Worm (Caenorhabditis elegans) whole organism, L1 larva: ENCODE data around the gene ZK686.2.

Experiments
- C04F5.9 ChIP-seq: sonication (generic microtip); optimal IDR thresholded peaks from 2 replicates; lab custom pipeline; 2016; ENCODE audit warnings: missing genetic modification characterization, missing compliant biosample characterization
- C16A3.4 ChIP-seq: fragments of 150-350 bp; optimal IDR thresholded peaks from 2 replicates; lab custom pipeline; 2014; ENCODE audit warnings: missing biosample characterization, missing genetic modification characterization
- F16B12.6 ChIP-seq: fragments of 150-350 bp; optimal IDR thresholded peaks from 2 replicates; lab custom pipeline; 2014; ENCODE audit warnings: missing biosample characterization, missing genetic modification characterization
- Y116A8C.19 ChIP-seq: sonication (generic microtip); optimal IDR thresholded peaks from 2 replicates; lab custom pipeline; 2016; ENCODE audit warnings: missing compliant biosample characterization, missing genetic modification characterization, borderline replicate concordance
- aha-1 ChIP-seq: fragments of 150-350 bp; optimal IDR thresholded peaks from 2 replicates; lab custom pipeline; 2014; ENCODE audit warnings: missing biosample characterization, missing genetic modification characterization
- alr-1 ChIP-seq: fragments of 200-800 bp; sonication (Bioruptor generic); optimal IDR thresholded peaks from 2 replicates; lab custom pipeline; 2018; ENCODE audit warnings: borderline replicate concordance, mild to moderate bottlenecking, missing genetic modification characterization, missing compliant biosample characterization
- ama-1 ChIP-seq: fragments of 150-350 bp; optimal IDR thresholded peaks from 2 replicates; lab custom pipeline; 2014
- blmp-1 ChIP-seq: fragments of 150-350 bp; optimal IDR thresholded peaks from 2 replicates; lab custom pipeline; 2014; ENCODE audit warnings: missing biosample characterization, missing genetic modification characterization
- ceh-90 ChIP-seq: sonication (generic microtip); optimal IDR thresholded peaks from 2 replicates; lab custom pipeline; 2016; ENCODE audit warnings: missing genetic modification characterization, missing compliant biosample characterization
- ces-1 ChIP-seq: fragments of 150-350 bp; optimal IDR thresholded peaks from 2 replicates; lab custom pipeline; 2014; ENCODE audit warnings: missing biosample characterization, missing genetic modification reagents, missing genetic modification characterization
- dpl-1 ChIP-seq, 3 experiments: fragments of 150-350 bp in 2 of 3; sonication (generic microtip) in 1 of 3; optimal IDR thresholded peaks; 2 replicates each; lab custom pipeline; 2014 to 2017; ENCODE audit warnings: missing biosample characterization in 3 of 3, missing genetic modification characterization in 3 of 3, missing genetic modification reagents in 3 of 3
- efl-1 ChIP-seq, 4 experiments: fragments of 150-350 bp; optimal IDR thresholded peaks in 3 of 4; peaks in 1 of 4; 1 replicate in 1 of 4; 2 replicates in 3 of 4; lab custom pipeline; 2014; ENCODE audit warnings: missing biosample characterization in 2 of 4, missing genetic modification characterization in 2 of 4, missing genetic modification reagents in 2 of 4
- efl-3 ChIP-seq: fragments of 200-800 bp; sonication (Bioruptor generic); optimal IDR thresholded peaks from 2 replicates; lab custom pipeline; 2018; ENCODE audit warnings: mild to moderate bottlenecking, missing genetic modification characterization, missing compliant biosample characterization
- egl-13 ChIP-seq: sonication (generic microtip); optimal IDR thresholded peaks from 2 replicates; lab custom pipeline; 2016; ENCODE audit warnings: missing genotype, missing genetic modification reagents, missing genetic modification characterization, missing compliant biosample characterization
- egl-27 ChIP-seq, 2 experiments: fragments of 150-350 bp in 1 of 2; sonication (generic microtip); optimal IDR thresholded peaks; 3 replicates each; lab custom pipeline; 2017 to 2018; ENCODE audit warnings: missing biosample characterization in 2 of 2, missing genetic modification characterization in 2 of 2, missing genetic modification reagents in 2 of 2
- elt-2 ChIP-seq: sonication (generic microtip); optimal IDR thresholded peaks from 2 replicates; lab custom pipeline; 2016; ENCODE audit warnings: missing genetic modification characterization, mild to moderate bottlenecking, inconsistent platforms, missing compliant biosample characterization, missing genetic modification reagents
- elt-3 ChIP-seq, 6 experiments: fragments of 150-350 bp in 1 of 6; sonication (generic microtip); optimal IDR thresholded peaks; 2 replicates each; lab custom pipeline; 2017 to 2018; ENCODE audit warnings: missing biosample characterization in 6 of 6, missing genetic modification characterization in 6 of 6, inconsistent platforms in 1 of 6
- fkh-10 ChIP-seq: sonication (generic microtip); optimal IDR thresholded peaks from 2 replicates; lab custom pipeline; 2017; ENCODE audit warnings: missing biosample characterization, missing genetic modification reagents, missing genetic modification characterization
- fkh-8 ChIP-seq: sonication (generic microtip); optimal IDR thresholded peaks from 2 replicates; lab custom pipeline; 2016; ENCODE audit warnings: mild to moderate bottlenecking, missing genetic modification characterization, missing compliant biosample characterization
- grh-1 ChIP-seq: fragments of 200-800 bp; sonication (Bioruptor generic); IDR thresholded peaks from 2 replicates; pipeline ENCODE4 v1.3.6; 2022; ENCODE audit warnings: missing genetic modification reagents, missing genetic modification characterization, missing compliant biosample characterization
- hlh-17 ChIP-seq: fragments of 200-800 bp; sonication (Bioruptor generic); optimal IDR thresholded peaks from 2 replicates; lab custom pipeline; 2018; ENCODE audit warnings: missing genetic modification characterization, mild to moderate bottlenecking, missing compliant biosample characterization, moderate library complexity, borderline replicate concordance
- hpl-2 ChIP-seq: fragments of 150-350 bp; optimal IDR thresholded peaks from 2 replicates; lab custom pipeline; 2014; ENCODE audit warnings: missing biosample characterization, missing genetic modification reagents, missing genetic modification characterization
- lin-15B ChIP-seq: fragments of 150-350 bp; sonication (generic microtip); optimal IDR thresholded peaks from 3 replicates; lab custom pipeline; 2014; ENCODE audit warnings: missing biosample characterization, missing genetic modification characterization
- lir-3 ChIP-seq: sonication (generic microtip); optimal IDR thresholded peaks from 2 replicates; lab custom pipeline; 2016; ENCODE audit warnings: mild to moderate bottlenecking, missing genetic modification characterization, moderate library complexity, missing compliant biosample characterization; ENCODE audit not compliant: poor library complexity
- mab-9 ChIP-seq: fragments of 200-800 bp; sonication (Bioruptor generic); IDR thresholded peaks from 2 replicates; pipeline ENCODE4 v1.3.6; 2022; ENCODE audit warnings: missing genetic modification reagents, missing genetic modification characterization, missing compliant biosample characterization
- mdl-1 ChIP-seq, 2 experiments: fragments of 150-350 bp; optimal IDR thresholded peaks; 2 replicates each; lab custom pipeline; 2014 to 2017; ENCODE audit warnings: missing biosample characterization in 2 of 2, missing genetic modification characterization in 2 of 2, inconsistent platforms in 1 of 2
- mep-1 ChIP-seq: fragments of 150-350 bp; optimal IDR thresholded peaks from 2 replicates; lab custom pipeline; 2014; ENCODE audit warnings: missing biosample characterization, missing genetic modification characterization
- nhr-19 ChIP-seq: fragments of 200-800 bp; sonication (Bioruptor generic); conservative IDR thresholded peaks from 2 replicates; pipeline ENCODE4 v1.3.6; 2022; ENCODE audit warnings: missing genetic modification characterization, missing compliant biosample characterization
- nhr-20 ChIP-seq: sonication (generic microtip); optimal IDR thresholded peaks from 2 replicates; lab custom pipeline; 2016; ENCODE audit warnings: mild to moderate bottlenecking, missing genetic modification characterization, missing compliant biosample characterization
- nhr-237 ChIP-seq: fragments of 150-350 bp; optimal IDR thresholded peaks from 2 replicates; lab custom pipeline; 2014; ENCODE audit warnings: missing biosample characterization, missing genetic modification characterization
- nhr-47 ChIP-seq: sonication (generic microtip); optimal IDR thresholded peaks from 2 replicates; lab custom pipeline; 2016; ENCODE audit warnings: mild to moderate bottlenecking, missing genetic modification characterization, moderate library complexity, missing compliant biosample characterization
- nhr-71 ChIP-seq: sonication (generic microtip); optimal IDR thresholded peaks from 2 replicates; lab custom pipeline; 2016; ENCODE audit warnings: mild to moderate bottlenecking, missing genetic modification characterization, moderate library complexity, missing compliant biosample characterization
- nhr-76 ChIP-seq: sonication (generic microtip); optimal IDR thresholded peaks from 2 replicates; lab custom pipeline; 2017; ENCODE audit warnings: missing biosample characterization, missing genetic modification characterization
- nhr-77 ChIP-seq: fragments of 150-350 bp; optimal IDR thresholded peaks from 2 replicates; lab custom pipeline; 2014; ENCODE audit warnings: missing biosample characterization, missing genetic modification characterization
- pag-3 ChIP-seq: sonication (generic microtip); optimal IDR thresholded peaks from 2 replicates; lab custom pipeline; 2017; ENCODE audit warnings: missing genetic modification characterization, mild to moderate bottlenecking, missing compliant biosample characterization, antibody characterized with exemption, borderline replicate concordance; ENCODE audit not compliant: insufficient read depth
- pax-3 ChIP-seq: fragments of 200-800 bp; sonication (Bioruptor generic); optimal IDR thresholded peaks from 2 replicates; lab custom pipeline; 2018; ENCODE audit warnings: mild to moderate bottlenecking, missing genetic modification characterization, moderate library complexity, missing compliant biosample characterization
- pqm-1 ChIP-seq: sonication (generic microtip); optimal IDR thresholded peaks from 3 replicates; lab custom pipeline; 2017; ENCODE audit warnings: missing biosample characterization, missing genetic modification characterization
- skn-1 ChIP-seq: fragments of 150-350 bp; optimal IDR thresholded peaks from 2 replicates; lab custom pipeline; 2014; ENCODE audit warnings: missing biosample characterization, missing genetic modification characterization
- snpc-4 ChIP-seq: fragments of 150-350 bp; optimal IDR thresholded peaks from 2 replicates; lab custom pipeline; 2014; ENCODE audit warnings: missing biosample characterization, missing genetic modification characterization
- sup-37 ChIP-seq: fragments of 200-800 bp; sonication (Bioruptor generic); optimal IDR thresholded peaks from 2 replicates; lab custom pipeline; 2018; ENCODE audit warnings: mild to moderate bottlenecking, missing genetic modification characterization, missing compliant biosample characterization
- tlp-1 ChIP-seq: fragments of 150-350 bp; optimal IDR thresholded peaks from 2 replicates; lab custom pipeline; 2014; ENCODE audit warnings: missing biosample characterization, missing genetic modification characterization
- unc-30 ChIP-seq: sonication (generic microtip); optimal IDR thresholded peaks from 2 replicates; lab custom pipeline; 2017; ENCODE audit warnings: missing biosample characterization, missing genetic modification characterization
- unc-62 ChIP-seq: fragments of 150-350 bp; optimal IDR thresholded peaks from 2 replicates; lab custom pipeline; 2014; ENCODE audit warnings: missing biosample characterization, missing genetic modification reagents, missing genetic modification characterization
- unc-98 ChIP-seq: fragments of 200-800 bp; sonication (Bioruptor generic); IDR thresholded peaks from 2 replicates; pipeline ENCODE4 v1.3.6; 2022; ENCODE audit warnings: missing genetic modification characterization, missing compliant biosample characterization
- vab-15 ChIP-seq: sonication (generic microtip); optimal IDR thresholded peaks from 2 replicates; lab custom pipeline; 2017; ENCODE audit warnings: missing genotype, mild to moderate bottlenecking, missing genetic modification characterization, missing compliant biosample characterization
- xbp-1 ChIP-seq: sonication (generic microtip); optimal IDR thresholded peaks from 2 replicates; lab custom pipeline; 2016; ENCODE audit warnings: missing genetic modification characterization, missing compliant biosample characterization
- zag-1 ChIP-seq: fragments of 150-350 bp; optimal IDR thresholded peaks from 2 replicates; lab custom pipeline; 2014; ENCODE audit warnings: missing biosample characterization, missing genetic modification characterization

The ZK686.2 gene

DNA sequence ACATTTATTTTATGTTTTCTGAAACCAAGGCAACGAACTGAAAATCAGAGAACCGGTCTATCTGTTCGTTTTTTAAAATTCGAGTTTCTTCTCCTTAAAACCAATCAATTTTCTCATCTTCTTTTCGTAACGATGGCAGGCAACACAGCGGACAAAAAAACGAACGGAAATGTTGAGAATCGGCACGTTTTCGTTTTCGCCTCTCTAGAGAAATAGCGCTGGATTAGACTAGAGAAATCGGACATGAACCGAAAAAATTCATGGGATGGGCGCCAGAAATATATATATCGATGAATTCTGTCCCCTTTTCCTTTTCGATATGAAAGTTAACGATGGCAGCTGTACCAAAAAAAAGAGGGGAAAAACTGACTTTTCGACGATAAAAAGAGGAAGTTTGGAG is 43.4 kb downstream of the ZK686.2 start:
- TF ChIP-seq pqm-1 (tag; lab: Kevin White, UChicago) = no peak
- no peak for TF ChIP-seq unc-98 (GFP tag; lab: Robert Waterston, UW)
- TF ChIP-seq blmp-1 (tag; lab: Kevin White, UChicago) = peak; percentile 59
- peak; percentile 18 for TF ChIP-seq ama-1 (lab: Kevin White, UChicago)
- TF ChIP-seq mdl-1 (tag; optimal IDR thresholded peaks at IDR 0.05; lab: Kevin White, UChicago) = no peak
- no peak for TF ChIP-seq nhr-47
- no peak for TF ChIP-seq sup-37 (GFP tag; lab: Kevin White, UChicago)
- TF ChIP-seq xbp-1 (tag; lab: Kevin White, UChicago) = no peak
- no peak for TF ChIP-seq lir-3
- TF ChIP-seq fkh-10 (GFP tag; lab: Kevin White, UChicago) = no peak
- TF ChIP-seq nhr-20 (tag; lab: Kevin White, UChicago) = no peak
- no peak for TF ChIP-seq snpc-4 (tag; lab: Kevin White, UChicago)
- no peak for TF ChIP-seq efl-1 (optimal IDR thresholded peaks at IDR 0.05; lab: Kevin White, UChicago)
- no peak for TF ChIP-seq efl-1 (GFP tag; optimal IDR thresholded peaks at IDR 0.05 in 1 of 2; lab: Kevin White, UChicago)
- TF ChIP-seq elt-2 (tag; lab: Kevin White, UChicago) = no peak

DNA sequence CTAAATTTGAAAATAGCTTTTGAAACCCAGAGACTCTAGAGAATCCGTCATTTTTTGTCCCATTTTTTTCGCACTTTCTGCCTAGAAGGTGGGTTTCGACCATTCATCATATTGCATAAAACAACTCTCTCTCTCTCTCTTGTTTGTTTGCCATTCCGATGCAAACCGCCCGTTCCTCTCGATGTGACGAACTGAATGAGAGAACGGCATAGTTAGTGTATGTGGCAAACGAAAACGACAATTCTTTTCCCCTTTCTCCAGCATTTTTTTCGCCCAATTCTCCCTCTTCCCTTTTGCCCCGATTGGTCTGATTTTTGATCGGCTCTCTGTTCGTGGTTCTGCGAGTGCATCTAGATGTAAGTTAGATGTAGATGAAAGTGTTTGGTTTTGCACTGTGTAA is 44.3 kb downstream of the ZK686.2 start:
- peak; percentile 11 for TF ChIP-seq ama-1 (lab: Kevin White, UChicago)
- no peak for TF ChIP-seq C16A3.4 (tag; lab: Kevin White, UChicago)
- no peak for TF ChIP-seq alr-1 (tag; lab: Kevin White, UChicago)
- no peak for TF ChIP-seq Y116A8C.19 (tag; lab: Kevin White, UChicago)
- TF ChIP-seq blmp-1 (tag; lab: Kevin White, UChicago) = peak; percentile 1
- no peak for TF ChIP-seq hlh-17 (GFP tag; lab: Kevin White, UChicago)
- TF ChIP-seq F16B12.6 (tag; lab: Kevin White, UChicago) = no peak
- no peak for TF ChIP-seq nhr-77
- no peak for TF ChIP-seq efl-1 (optimal IDR thresholded peaks at IDR 0.05; lab: Kevin White, UChicago)
- TF ChIP-seq efl-1 (GFP tag; optimal IDR thresholded peaks at IDR 0.05 in 1 of 2; lab: Kevin White, UChicago) = peak in 1 of 2 experiments; percentile 77

DNA sequence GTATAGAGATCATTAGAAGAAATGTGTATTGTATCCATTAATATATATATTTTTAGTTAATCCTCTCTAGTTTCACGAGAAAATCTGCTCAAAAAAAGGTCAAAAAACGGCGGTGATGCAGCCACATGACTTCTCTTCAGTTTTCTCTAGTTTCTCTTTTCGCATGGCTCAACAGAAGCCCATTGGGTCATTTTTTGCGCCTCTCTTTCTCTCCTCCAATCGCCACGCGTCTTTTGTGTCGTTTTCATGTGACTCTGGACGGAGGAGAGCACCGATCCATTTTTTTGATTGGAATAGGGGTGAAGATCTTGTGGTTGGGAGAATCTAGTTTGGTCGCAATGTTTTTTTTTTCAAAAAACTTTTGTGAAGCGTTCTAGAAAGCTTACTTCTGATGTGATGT is 45.0 kb downstream of the ZK686.2 start:
- no peak for TF ChIP-seq elt-3 (tag; optimal IDR thresholded peaks at IDR 0.05; lab: Kevin White, UChicago)
- no peak for TF ChIP-seq zag-1 (tag; lab: Kevin White, UChicago)
- TF ChIP-seq pag-3 (tag; lab: Kevin White, UChicago) = no peak
- TF ChIP-seq pax-3 (tag; lab: Kevin White, UChicago) = peak; percentile 47
- TF ChIP-seq nhr-77 = no peak
- peak; percentile 86 for TF ChIP-seq fkh-8 (tag; lab: Kevin White, UChicago)
- TF ChIP-seq ceh-90 = no peak
- TF ChIP-seq mep-1 (tag; lab: Kevin White, UChicago) = peak; percentile 59
- no peak for TF ChIP-seq lin-15B
- no peak for TF ChIP-seq C04F5.9
- no peak for TF ChIP-seq nhr-237 (tag; lab: Kevin White, UChicago)
- no peak for TF ChIP-seq nhr-76 (tag; lab: Kevin White, UChicago)
- no peak for TF ChIP-seq mab-9
- TF ChIP-seq dpl-1 (GFP tag; optimal IDR thresholded peaks at IDR 0.05; lab: Kevin White, UChicago) = peak; percentile 18 to 45 (median 36)
- no peak for TF ChIP-seq grh-1
- peak; percentile 79 for TF ChIP-seq nhr-71 (tag; lab: Kevin White, UChicago)
- TF ChIP-seq unc-30 = no peak
- peak; percentile 56 for TF ChIP-seq xbp-1 (tag; lab: Kevin White, UChicago)
- no peak for TF ChIP-seq egl-13 (tag; lab: Kevin White, UChicago)
- no peak for TF ChIP-seq efl-3 (GFP tag; lab: Kevin White, UChicago)
- no peak for TF ChIP-seq hlh-17 (GFP tag; lab: Kevin White, UChicago)
- TF ChIP-seq ces-1 = no peak
- TF ChIP-seq nhr-20 (tag; lab: Kevin White, UChicago) = peak; percentile 87
- no peak for TF ChIP-seq fkh-10 (GFP tag; lab: Kevin White, UChicago)
- peak; percentile 48; the same call in 1 of the 2 replicates for TF ChIP-seq nhr-19 (GFP tag; lab: Robert Waterston, UW)
- TF ChIP-seq tlp-1 = no peak
- no peak for TF ChIP-seq egl-27 (tag; optimal IDR thresholded peaks at IDR 0.05; lab: Kevin White, UChicago)
- TF ChIP-seq aha-1 (tag; lab: Kevin White, UChicago) = no peak
- no peak for TF ChIP-seq snpc-4 (tag; lab: Kevin White, UChicago)
- no peak for TF ChIP-seq ama-1 (lab: Kevin White, UChicago)
- no peak for TF ChIP-seq unc-62
- TF ChIP-seq skn-1 = peak; percentile 9
- TF ChIP-seq elt-2 (tag; lab: Kevin White, UChicago) = no peak
- TF ChIP-seq vab-15 (tag; lab: Kevin White, UChicago) = no peak
- no peak for TF ChIP-seq hpl-2 (GFP tag; lab: Kevin White, UChicago)
